Fruit fly (Drosophila melanogaster): ENCODE measurements around the gene CG1354.

DNA sequence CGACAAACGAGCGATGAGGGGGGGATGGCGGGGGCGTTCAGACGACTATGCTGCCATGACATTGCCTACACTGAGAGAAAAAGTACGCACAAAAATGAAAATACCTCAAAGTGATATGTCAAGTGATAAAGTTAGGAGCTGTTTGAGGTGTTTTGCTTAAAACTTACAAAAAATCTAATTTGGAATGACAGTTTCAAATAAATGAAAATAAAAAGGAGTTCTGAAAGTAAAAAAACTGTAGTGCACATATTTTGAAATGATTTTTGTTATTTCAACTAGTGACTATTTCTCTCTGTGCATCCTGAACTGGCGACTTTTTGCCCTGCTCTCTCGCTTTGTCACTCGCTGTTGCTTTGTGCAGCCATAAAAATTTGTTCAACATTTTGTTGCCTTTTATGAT is 51.4 kb downstream of the CG1354 start:
- no peak for TF ChIP-seq Myc (optimal IDR thresholded peaks at IDR 0.05)
- no peak for TF ChIP-seq insv (optimal IDR thresholded peaks at IDR 0.05)
- TF ChIP-seq psq (optimal IDR thresholded peaks at IDR 0.05) = no peak
- TF ChIP-seq h (optimal IDR thresholded peaks at IDR 0.05) = no peak

All from Kc167 (cell line).